Worm (Caenorhabditis elegans): ENCODE results near the gene F46F5.1.

The F46F5.1 gene

DNA sequence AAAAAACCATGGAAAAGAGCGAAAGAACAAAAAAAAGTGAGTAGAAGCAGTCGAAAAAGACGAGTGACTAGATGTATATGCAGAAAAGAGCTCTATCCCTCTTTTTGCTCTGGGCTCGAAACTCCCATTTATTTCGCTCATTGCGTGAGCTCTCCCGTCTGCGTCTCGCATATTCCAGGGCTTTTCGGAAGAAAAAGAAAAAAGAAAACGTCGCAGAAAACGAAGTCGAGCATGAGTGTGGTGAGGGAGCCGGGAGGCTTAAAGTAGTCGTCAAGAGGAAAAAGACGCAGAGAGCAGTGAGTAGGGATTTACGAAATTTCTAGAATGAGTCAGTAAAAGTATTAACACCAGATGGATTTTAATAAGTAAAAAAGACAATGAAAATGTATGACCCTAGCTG is 31.9 kb downstream of the F46F5.1 start:
- TF ChIP-seq nhr-47 (tag; optimal IDR thresholded peaks at IDR 0.05) (peak; percentile 60), irx-1 (tag; optimal IDR thresholded peaks at IDR 0.05) (no peak), blmp-1 (tag; optimal IDR thresholded peaks at IDR 0.05) (no peak), ceh-82 (tag; optimal IDR thresholded peaks at IDR 0.05) (peak; percentile 36 to 60 (median 60)), sptf-1 (tag; optimal IDR thresholded peaks at IDR 0.05) (no peak), C04F5.9 (tag; optimal IDR thresholded peaks at IDR 0.05) (no peak), C16A3.4 (tag; optimal IDR thresholded peaks at IDR 0.05) (no peak), nhr-84 (tag; optimal IDR thresholded peaks at IDR 0.05) (no peak), zip-4 (GFP tag; optimal IDR thresholded peaks at IDR 0.05) (no peak), skn-1 (tag; optimal IDR thresholded peaks at IDR 0.05) (peak; percentile 45), dsc-1 (tag; optimal IDR thresholded peaks at IDR 0.05) (peak; percentile 78), egl-13 (tag; optimal IDR thresholded peaks at IDR 0.05) (peak; percentile 50), lsy-2 (tag; optimal IDR thresholded peaks at IDR 0.05) (peak; percentile 24 to 67), unc-98 (GFP tag; IDR thresholded peaks at IDR 0.05) (no peak), nhr-71 (tag; optimal IDR thresholded peaks at IDR 0.05) (peak; percentile 68), tlp-1 (tag; optimal IDR thresholded peaks at IDR 0.05) (no peak), rnt-1 (tag; optimal IDR thresholded peaks at IDR 0.05) (peak; percentile 28), isw-1 (GFP tag; IDR thresholded peaks at IDR 0.05) (no peak; the same call in 1 of the 2 replicates), F16B12.6 (tag; optimal IDR thresholded peaks at IDR 0.05) (no peak), snpc-4 (tag; optimal IDR thresholded peaks at IDR 0.05) (no peak), ceh-63 (GFP tag; optimal IDR thresholded peaks at IDR 0.05) (no peak), mep-1 (tag; optimal IDR thresholded peaks at IDR 0.05) (peak; percentile 33), unc-30 (tag; optimal IDR thresholded peaks at IDR 0.05) (no peak), mef-2 (tag; optimal IDR thresholded peaks at IDR 0.05) (no peak), hlh-17 (GFP tag; optimal IDR thresholded peaks at IDR 0.05; ENCODE audit: borderline replicate concordance) (no peak), xbp-1 (tag; optimal IDR thresholded peaks at IDR 0.05) (peak; percentile 41), lin-13 (GFP tag; optimal IDR thresholded peaks at IDR 0.05) (no peak), unc-130 (tag; optimal IDR thresholded peaks at IDR 0.05) (no peak), nhr-90 (tag; optimal IDR thresholded peaks at IDR 0.05; ENCODE audit: poor library complexity) (no peak), hlh-4 (tag; optimal IDR thresholded peaks at IDR 0.05) (no peak), pax-3 (tag; optimal IDR thresholded peaks at IDR 0.05) (no peak), lin-15B (tag; optimal IDR thresholded peaks at IDR 0.05) (no peak), efl-3 (GFP tag; optimal IDR thresholded peaks at IDR 0.05) (no peak), lin-14 (GFP tag; optimal IDR thresholded peaks at IDR 0.05) (peak; percentile 85), lir-3 (tag; optimal IDR thresholded peaks at IDR 0.05; ENCODE audit: poor library complexity) (no peak), snu-23 (GFP tag; optimal IDR thresholded peaks at IDR 0.05) (peak; percentile 54), nhr-20 (tag; optimal IDR thresholded peaks at IDR 0.05) (no peak), grh-1 (GFP tag; IDR thresholded peaks at IDR 0.05) (no peak), sox-4 (tag; optimal IDR thresholded peaks at IDR 0.05) (no peak), fos-1 (tag; optimal IDR thresholded peaks at IDR 0.05) (peak; percentile 12), nhr-237 (tag; optimal IDR thresholded peaks at IDR 0.05) (no peak), ztf-11 (tag; optimal IDR thresholded peaks at IDR 0.05) (no peak), elt-2 (tag; optimal IDR thresholded peaks at IDR 0.05) (no peak), fkh-4 (tag; optimal IDR thresholded peaks at IDR 0.05; ENCODE audit: borderline replicate concordance) (no peak), elt-3 (tag; optimal IDR thresholded peaks at IDR 0.05) (no peak), swsn-7 (tag; optimal IDR thresholded peaks at IDR 0.05) (peak; percentile 41), nhr-76 (tag; optimal IDR thresholded peaks at IDR 0.05) (no peak), tbx-2 (tag; optimal IDR thresholded peaks at IDR 0.05) (peak; percentile 27), lin-39 (tag; optimal IDR thresholded peaks at IDR 0.05) (no peak), mdl-1 (tag; optimal IDR thresholded peaks at IDR 0.05) (no peak), zag-1 (tag; optimal IDR thresholded peaks at IDR 0.05) (peak; percentile 60), sup-37 (GFP tag; optimal IDR thresholded peaks at IDR 0.05) (no peak), alr-1 (tag; optimal IDR thresholded peaks at IDR 0.05; ENCODE audit: borderline replicate concordance) (no peak)

All from whole organism, L1 larva.